ENCODE assay signal across 1 fruit fly cellular context in the genomic region with DNA sequence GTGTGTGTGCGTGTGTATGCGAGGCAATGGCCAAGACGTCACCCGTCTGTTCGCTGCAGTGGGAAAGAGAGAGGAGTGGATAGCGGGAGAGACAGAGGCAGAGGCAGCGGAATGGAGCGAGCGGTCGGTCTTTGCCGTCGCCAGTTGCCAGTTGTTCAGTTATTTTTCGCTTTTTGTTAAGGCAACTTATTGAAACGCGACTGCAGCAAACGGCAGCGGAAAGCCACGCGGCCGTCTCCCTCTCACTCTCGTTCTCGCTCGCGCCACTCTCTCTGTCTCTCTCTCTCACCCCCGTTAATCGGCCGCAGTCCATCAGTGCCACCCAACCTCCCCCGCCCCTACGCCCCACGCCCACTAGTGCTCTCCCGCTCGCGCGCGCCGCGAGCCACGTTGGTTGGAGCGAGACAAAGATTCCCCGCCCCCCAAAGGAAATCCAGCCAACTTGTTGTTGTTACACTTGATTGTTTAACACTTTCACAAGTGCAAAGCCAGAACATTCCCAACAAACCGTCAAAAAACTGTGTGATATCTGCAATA.
TF ChIP-seq lines count a peak whose summit lies in the region.

No protein-coding gene starts in this region.

TF ChIP-seq in whole organism, embryonic, 481 proteins besides CTCF, POLR2A, EP300 and RAD21 (continued from another document):
- TF ChIP-seq Spps (tag; optimal IDR thresholded peaks at IDR 0.05; lab: Kevin White, UChicago) (no peak), CG18262 (tag; optimal IDR thresholded peaks at IDR 0.05; lab: Kevin White, UChicago) (no peak), CG6689 (GFP tag; IDR thresholded peaks at IDR 0.05; lab: Robert Waterston, UW) (no peak; the same call in 1 of the 2 replicates), Drgx (GFP tag; IDR thresholded peaks at IDR 0.05; lab: Robert Waterston, UW) (peak; percentile 52), tap (tag; optimal IDR thresholded peaks at IDR 0.05; lab: Kevin White, UChicago) (peak; percentile 5), CG11085 (GFP tag; IDR thresholded peaks at IDR 0.05; lab: Robert Waterston, UW) (no peak), CG42726 (GFP tag; IDR thresholded peaks at IDR 0.05; lab: Robert Waterston, UW; ENCODE audit: partially characterized antibody) (peak; percentile 57), BEAF-32 (GFP tag; optimal IDR thresholded peaks at IDR 0.05; lab: Kevin White, UChicago) (no peak), seq (GFP tag; IDR thresholded peaks at IDR 0.05; lab: Robert Waterston, UW) (peak; percentile 77), CG33557 (GFP tag; optimal IDR thresholded peaks at IDR 0.05; lab: Kevin White, UChicago) (no peak), CG6175 (GFP tag; IDR thresholded peaks at IDR 0.05; lab: Robert Waterston, UW) (peak; percentile 84; the same call in 2 of the 3 replicates), jumu (GFP tag; optimal IDR thresholded peaks at IDR 0.05; lab: Kevin White, UChicago) (no peak), Gsc (GFP tag; IDR thresholded peaks at IDR 0.05; lab: Robert Waterston, UW) (no peak), ac (GFP tag; optimal IDR thresholded peaks at IDR 0.05; lab: Kevin White, UChicago) (no peak), sr (GFP tag; IDR thresholded peaks at IDR 0.05; lab: Robert Waterston, UW) (peak; percentile 82), chn (GFP tag; optimal IDR thresholded peaks at IDR 0.05; lab: Kevin White, UChicago) (peak; percentile 2), phol (tag; optimal IDR thresholded peaks at IDR 0.05; lab: Kevin White, UChicago) (no peak), ftz-f1 (GFP tag; optimal IDR thresholded peaks at IDR 0.05; lab: Kevin White, UChicago) (peak; percentile 17), CG17186 (GFP tag; optimal IDR thresholded peaks at IDR 0.05; lab: Kevin White, UChicago) (no peak), CG15514 (GFP tag; optimal IDR thresholded peaks at IDR 0.05; lab: Kevin White, UChicago) (no peak), CG11398 (GFP tag; optimal IDR thresholded peaks at IDR 0.05; lab: Kevin White, UChicago) (no peak), schlank (tag; optimal IDR thresholded peaks at IDR 0.05; lab: Kevin White, UChicago) (peak; percentile 1), dm (GFP tag; optimal IDR thresholded peaks at IDR 0.05; lab: Kevin White, UChicago) (no peak), tin (GFP tag; optimal IDR thresholded peaks at IDR 0.05; lab: Kevin White, UChicago) (no peak), CG32767 (GFP tag; IDR thresholded peaks at IDR 0.05; lab: Robert Waterston, UW) (no peak; the same call in 1 of the 2 replicates), esg (GFP tag; conservative IDR thresholded peaks at IDR 0.05; lab: Robert Waterston, UW) (no peak), Sry-β (GFP tag; optimal IDR thresholded peaks at IDR 0.05; lab: Kevin White, UChicago) (no peak), HmgD (GFP tag; optimal IDR thresholded peaks at IDR 0.05; lab: Kevin White, UChicago) (peak; percentile 46), CG4820 (GFP tag; optimal IDR thresholded peaks at IDR 0.05; lab: Kevin White, UChicago) (no peak), CrebB (tag; optimal IDR thresholded peaks at IDR 0.05; lab: Kevin White, UChicago) (peak; percentile 40), hth (optimal IDR thresholded peaks at IDR 0.05; lab: Kevin White, UChicago) (no peak), CG34376 (GFP tag; optimal IDR thresholded peaks at IDR 0.05; lab: Kevin White, UChicago) (peak; percentile 66), CG10959 (GFP tag; IDR thresholded peaks at IDR 0.05; lab: Robert Waterston, UW) (0 out of 2 replicates have a peak, but pooled peaks have one; percentile 16), dati (GFP tag; IDR thresholded peaks at IDR 0.05; lab: Robert Waterston, UW) (no peak), mld (GFP tag; IDR thresholded peaks at IDR 0.05; lab: Robert Waterston, UW; ENCODE audit: partially characterized antibody) (no peak), NC2β (GFP tag; optimal IDR thresholded peaks at IDR 0.05; lab: Kevin White, UChicago) (no peak), wdn (GFP tag; IDR thresholded peaks at IDR 0.05; lab: Robert Waterston, UW) (0 out of 2 replicates have a peak, but pooled peaks have one; percentile 18), lola (GFP tag; optimal IDR thresholded peaks at IDR 0.05; lab: Kevin White, UChicago) (no peak), CG8290 (GFP tag; optimal IDR thresholded peaks at IDR 0.05; lab: Kevin White, UChicago) (no peak), CG8290 (tag; optimal IDR thresholded peaks at IDR 0.05; lab: Kevin White, UChicago) (peak in 1 of 2 experiments; percentile 80), zfh1 (GFP tag; IDR thresholded peaks at IDR 0.05; lab: Robert Waterston, UW) (no peak), insv (GFP tag; optimal IDR thresholded peaks at IDR 0.05; lab: Kevin White, UChicago) (no peak), Tbp (GFP tag; optimal IDR thresholded peaks at IDR 0.05; lab: Kevin White, UChicago) (no peak), HHEX (GFP tag; optimal IDR thresholded peaks at IDR 0.05; lab: Kevin White, UChicago) (peak; percentile 57), CG32532 (GFP tag; IDR thresholded peaks at IDR 0.05; lab: Robert Waterston, UW) (peak; percentile 59; the same call in 1 of the 2 replicates), CG11504 (tag; optimal IDR thresholded peaks at IDR 0.05; lab: Kevin White, UChicago) (no peak), Nf-YC (tag; optimal IDR thresholded peaks at IDR 0.05; lab: Kevin White, UChicago) (peak; percentile 78), eve (GFP tag; optimal IDR thresholded peaks at IDR 0.05; lab: Kevin White, UChicago) (no peak), CG10267 (tag; optimal IDR thresholded peaks at IDR 0.05; lab: Kevin White, UChicago) (no peak), CG13424 (tag; optimal IDR thresholded peaks at IDR 0.05; lab: Kevin White, UChicago) (no peak), Elba2 (GFP tag; optimal IDR thresholded peaks at IDR 0.05; lab: Kevin White, UChicago) (no peak), sug (tag; optimal IDR thresholded peaks at IDR 0.05; lab: Kevin White, UChicago) (peak; percentile 58), hkb (optimal IDR thresholded peaks at IDR 0.05; lab: Kevin White, UChicago) (no peak), hkb (GFP tag; IDR thresholded peaks at IDR 0.05; lab: Robert Waterston, UW) (peak; percentile 44; the same call in 1 of the 2 replicates), zen (tag; optimal IDR thresholded peaks at IDR 0.05; lab: Kevin White, UChicago) (no peak), Opbp (GFP tag; IDR thresholded peaks at IDR 0.05; lab: Robert Waterston, UW; ENCODE audit: partially characterized antibody) (no peak; the same call in 2 of the 3 replicates), Awh (GFP tag; IDR thresholded peaks at IDR 0.05; lab: Robert Waterston, UW) (no peak), CG17361 (GFP tag; IDR thresholded peaks at IDR 0.05; lab: Robert Waterston, UW) (no peak), CG6272 (GFP tag; IDR thresholded peaks at IDR 0.05; lab: Robert Waterston, UW) (no peak), h (optimal IDR thresholded peaks at IDR 0.05; lab: Kevin White, UChicago) (no peak), CG10654 (GFP tag; optimal IDR thresholded peaks at IDR 0.05; lab: Kevin White, UChicago) (no peak), CG8478 (optimal IDR thresholded peaks at IDR 0.05; lab: Kevin White, UChicago) (peak; percentile 96), Hr78 (GFP tag; optimal IDR thresholded peaks at IDR 0.05; lab: Kevin White, UChicago) (peak in 1 of 2 experiments; percentile 45), oc (tag; optimal IDR thresholded peaks at IDR 0.05; lab: Kevin White, UChicago) (peak; percentile 61), CG9817 (tag; optimal IDR thresholded peaks at IDR 0.05; lab: Kevin White, UChicago) (no peak), Dip3 (GFP tag; optimal IDR thresholded peaks at IDR 0.05; lab: Kevin White, UChicago) (no peak), otp (GFP tag; IDR thresholded peaks at IDR 0.05; lab: Robert Waterston, UW) (0 out of 3 replicates have a peak, but pooled peaks have one; percentile 67), CG6254 (GFP tag; optimal IDR thresholded peaks at IDR 0.05; lab: Kevin White, UChicago) (peak; percentile 23), pzg (GFP tag; optimal IDR thresholded peaks at IDR 0.05; lab: Kevin White, UChicago) (peak; percentile 11), ind (GFP tag; optimal IDR thresholded peaks at IDR 0.05; lab: Kevin White, UChicago) (no peak), Abd-B (GFP tag; optimal IDR thresholded peaks at IDR 0.05; lab: Kevin White, UChicago) (peak; percentile 4)
